Worm (Caenorhabditis elegans): Measurements from ENCODE around the gene F48G7.10.

DNA sequence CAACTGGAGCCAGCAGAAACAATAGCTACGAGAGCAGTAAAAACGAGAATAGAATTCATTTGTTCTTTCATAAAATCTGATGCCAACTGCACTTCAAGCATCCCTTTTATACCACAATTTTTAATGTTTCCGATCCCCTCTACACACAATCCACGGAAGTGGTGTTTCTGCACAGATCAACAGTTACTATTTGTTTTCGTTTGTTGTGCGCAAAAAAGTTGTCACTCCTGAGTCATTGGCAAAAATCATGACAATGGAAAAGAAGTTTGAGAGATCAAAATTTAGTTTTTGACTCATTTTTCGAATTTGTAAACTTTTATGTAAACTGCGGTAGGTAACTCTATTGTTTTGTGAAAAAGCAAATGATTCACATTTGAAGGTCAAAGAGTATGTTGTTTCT is 30.6 kb downstream of the F48G7.10 start, which contains the start of gene srlf-37:
- TF ChIP-seq W03F9.2 (tag; optimal IDR thresholded peaks at IDR 0.05), result no peak
- no peak for TF ChIP-seq dao-5 (tag; optimal IDR thresholded peaks at IDR 0.05)
